Worm (Caenorhabditis elegans): ENCODE data around the gene F59B1.4.

ce11 chrV:3586014-3586689, 40.7 kb downstream of the F59B1.4 start, which contains the start of the genes rpl-11.1 and T22F3.2:
- TF ChIP-seq ztf-11 (tag; optimal IDR thresholded peaks at IDR 0.05) (no peak), nhr-237 (tag; optimal IDR thresholded peaks at IDR 0.05) (no peak), ham-2 (GFP tag; optimal IDR thresholded peaks at IDR 0.05) (no peak), nhr-28 (tag; optimal IDR thresholded peaks at IDR 0.05) (no peak), snpc-4 (tag; optimal IDR thresholded peaks at IDR 0.05) (no peak), drap-1 (GFP tag; optimal IDR thresholded peaks at IDR 0.05) (no peak), blmp-1 (tag; optimal IDR thresholded peaks at IDR 0.05) (no peak), mab-5 (tag; optimal IDR thresholded peaks at IDR 0.05) (no peak), nhr-76 (tag; optimal IDR thresholded peaks at IDR 0.05) (no peak), lin-13 (tag; optimal IDR thresholded peaks at IDR 0.05) (no peak), ces-1 (GFP tag; optimal IDR thresholded peaks at IDR 0.05) (no peak), nhr-12 (tag; optimal IDR thresholded peaks at IDR 0.05) (no peak), lsy-2 (tag; optimal IDR thresholded peaks at IDR 0.05) (no peak), elt-3 (tag; optimal IDR thresholded peaks at IDR 0.05) (no peak)

Data from whole organism, mixed stage, embryonic.